Fruit fly (Drosophila melanogaster) whole organism, embryonic: ENCODE measurements around the gene PIG-T.

Source experiments
- p53 ChIP-seq: fragments of 200-800 bp; sonication (Bioruptor generic); optimal IDR thresholded peaks from 2 replicates; lab custom pipeline; 2016; ENCODE audit warnings: missing biosample characterization, missing genetic modification characterization
- pum ChIP-seq: fragments of 200-800 bp; sonication (Bioruptor generic); optimal IDR thresholded peaks from 2 replicates; lab custom pipeline; 2016; ENCODE audit warnings: missing biosample characterization, missing genetic modification characterization
- salm ChIP-seq: fragments of 200-800 bp; sonication (Bioruptor generic); optimal IDR thresholded peaks from 2 replicates; lab custom pipeline; 2018; ENCODE audit warnings: missing biosample characterization, mild to moderate bottlenecking, missing genetic modification characterization

dm6 chrX:8455019-8455555 lies 48.0 kb upstream of the PIG-T start, which contains the start of gene org-1:
- TF ChIP-seq salm (tag; lab: Kevin White, UChicago) (peak; percentile 94), pum (GFP tag; lab: Kevin White, UChicago) (peak; percentile 89), p53 (GFP tag; lab: Kevin White, UChicago) (no peak)
